Worm (Caenorhabditis elegans): ENCODE results near the gene lron-12.

Gene lron-12

DNA sequence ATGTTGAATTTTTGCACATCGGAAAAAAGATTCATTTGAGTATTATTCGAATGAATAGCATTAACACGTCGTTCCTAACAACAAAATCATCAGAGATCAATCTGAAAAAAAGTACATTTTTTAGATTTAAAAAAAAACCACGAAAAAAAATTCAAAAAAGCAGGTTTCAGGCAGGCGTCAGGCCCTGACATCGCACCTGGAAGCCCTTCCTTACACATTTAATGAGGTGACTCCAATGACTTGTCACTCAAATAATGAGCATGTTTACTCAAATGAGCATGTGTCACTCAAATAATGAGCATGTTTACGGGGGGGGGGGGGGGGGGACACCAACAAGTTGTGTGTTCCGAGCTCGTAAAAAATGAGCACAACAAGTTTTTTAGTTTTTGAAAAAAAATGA is at the start of gene lron-12:
Gene lron-12 (minus strand): TSS at position 101 of the 400 bp plus-strand sequence.
- TF ChIP-seq tra-4 (tag; optimal IDR thresholded peaks at IDR 0.05): no peak
- no peak for TF ChIP-seq hmbx-1 (tag; optimal IDR thresholded peaks at IDR 0.05)
- TF ChIP-seq ets-7 (tag; optimal IDR thresholded peaks at IDR 0.05): no peak
- no peak for TF ChIP-seq hmg-4 (GFP tag; optimal IDR thresholded peaks at IDR 0.05)
- no peak for TF ChIP-seq tbx-11 (GFP tag; IDR thresholded peaks at IDR 0.05)
- TF ChIP-seq tbx-37 (GFP tag; conservative IDR thresholded peaks at IDR 0.05): no peak
- TF ChIP-seq flt-1 (GFP tag; IDR thresholded peaks at IDR 0.05): no peak

ce11 chrIII:12167030-12167429 is 48.7 kb upstream of the lron-12 start:
- no peak for TF ChIP-seq ceh-13 (GFP tag; optimal IDR thresholded peaks at IDR 0.05)
- no peak for TF ChIP-seq ets-7 (tag; optimal IDR thresholded peaks at IDR 0.05)
- no peak for TF ChIP-seq hmg-4 (GFP tag; optimal IDR thresholded peaks at IDR 0.05)
- no peak for TF ChIP-seq tbx-37 (GFP tag; conservative IDR thresholded peaks at IDR 0.05)

DNA sequence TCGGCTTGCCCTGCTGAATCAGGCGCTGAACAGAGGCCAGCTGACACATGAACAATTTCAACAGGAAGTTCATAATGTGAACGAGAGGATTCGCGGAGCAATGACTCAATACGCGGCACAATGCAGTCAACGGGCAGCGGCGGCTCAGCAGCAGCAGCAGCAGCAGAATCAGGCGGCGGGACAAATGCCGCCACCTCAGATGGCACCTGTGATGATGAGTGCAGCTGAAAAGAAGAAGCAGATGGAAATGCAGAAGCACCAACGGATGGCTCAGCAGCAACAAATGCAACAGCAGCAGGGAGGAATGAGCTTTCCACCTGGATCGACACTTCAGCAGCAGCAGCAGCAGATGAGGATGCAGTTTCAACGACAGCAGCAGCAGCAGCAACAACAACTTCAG is 47.0 kb upstream of the lron-12 start:
- TF ChIP-seq hmg-4 (GFP tag; optimal IDR thresholded peaks at IDR 0.05): no peak
- TF ChIP-seq ceh-36 (tag; optimal IDR thresholded peaks at IDR 0.05): no peak
- TF ChIP-seq scrt-1 (GFP tag; IDR thresholded peaks at IDR 0.05): no peak
- no peak for TF ChIP-seq ama-1 (optimal IDR thresholded peaks at IDR 0.05)
- TF ChIP-seq hmbx-1 (tag; optimal IDR thresholded peaks at IDR 0.05): no peak
- no peak for TF ChIP-seq tra-4 (tag; optimal IDR thresholded peaks at IDR 0.05)
- no peak for TF ChIP-seq B0310.2 (tag; optimal IDR thresholded peaks at IDR 0.05)
- TF ChIP-seq F13C5.2 (tag; optimal IDR thresholded peaks at IDR 0.05): no peak
- no peak for TF ChIP-seq tbx-11 (GFP tag; IDR thresholded peaks at IDR 0.05)

DNA sequence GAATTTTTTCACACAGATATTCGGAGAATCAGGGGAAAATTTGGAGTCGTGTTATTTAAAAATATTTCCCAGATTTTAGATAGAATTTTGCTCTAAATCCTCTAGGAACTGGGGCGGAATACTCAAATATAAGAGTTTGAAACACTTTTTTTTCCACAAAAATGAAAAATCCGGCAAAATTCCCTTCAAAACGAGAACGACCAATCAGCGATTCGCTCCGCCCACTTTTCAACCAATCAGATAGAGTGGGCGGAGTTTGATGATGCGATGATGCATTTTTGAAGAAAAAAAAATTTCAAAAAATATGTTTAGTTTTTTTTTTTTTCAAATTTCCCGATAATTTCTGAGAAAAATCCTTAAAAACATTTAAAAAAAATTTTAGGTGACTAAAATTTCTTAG is 46.1 kb upstream of the lron-12 start:
- no peak for TF ChIP-seq flt-1 (GFP tag; IDR thresholded peaks at IDR 0.05)
- TF ChIP-seq tbx-11 (GFP tag; IDR thresholded peaks at IDR 0.05): no peak
- no peak for TF ChIP-seq hmbx-1 (tag; optimal IDR thresholded peaks at IDR 0.05)
- no peak for TF ChIP-seq sea-1 (GFP tag; conservative IDR thresholded peaks at IDR 0.05)
- TF ChIP-seq ama-1 (optimal IDR thresholded peaks at IDR 0.05): no peak
- no peak for TF ChIP-seq ceh-36 (tag; optimal IDR thresholded peaks at IDR 0.05)
- no peak for TF ChIP-seq hmg-4 (GFP tag; optimal IDR thresholded peaks at IDR 0.05)
- TF ChIP-seq F13C5.2 (tag; optimal IDR thresholded peaks at IDR 0.05): no peak
- TF ChIP-seq tra-4 (tag; optimal IDR thresholded peaks at IDR 0.05): no peak
- TF ChIP-seq pes-1 (GFP tag; IDR thresholded peaks at IDR 0.05): no peak

DNA sequence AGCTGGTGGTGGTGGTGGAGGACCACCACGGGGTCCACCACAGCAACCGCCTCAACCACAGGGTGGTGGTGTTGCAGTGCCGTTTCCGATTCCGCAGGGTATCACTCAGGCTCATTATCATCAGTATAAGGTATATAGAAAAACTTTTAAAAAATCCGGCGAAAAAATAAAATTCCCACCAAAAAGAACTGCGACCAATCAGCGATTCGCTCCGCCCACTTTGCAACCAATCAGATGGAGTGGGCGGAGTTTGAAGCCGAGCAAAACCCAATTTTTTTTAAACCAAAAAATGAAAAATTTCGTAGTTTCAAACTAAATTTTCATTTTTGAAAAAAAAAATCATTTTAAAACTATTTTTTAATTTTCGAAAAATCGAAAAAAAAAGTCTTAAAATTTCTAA is 42.6 kb upstream of the lron-12 start:
- TF ChIP-seq hmbx-1 (tag; optimal IDR thresholded peaks at IDR 0.05) (no peak), ets-7 (tag; optimal IDR thresholded peaks at IDR 0.05) (no peak), ceh-36 (tag; optimal IDR thresholded peaks at IDR 0.05) (no peak), tbx-11 (GFP tag; IDR thresholded peaks at IDR 0.05) (no peak), ama-1 (optimal IDR thresholded peaks at IDR 0.05) (no peak), tbx-37 (GFP tag; conservative IDR thresholded peaks at IDR 0.05) (no peak), aly-1 (tag; optimal IDR thresholded peaks at IDR 0.05) (no peak), tra-4 (tag; optimal IDR thresholded peaks at IDR 0.05) (no peak), ceh-13 (GFP tag; optimal IDR thresholded peaks at IDR 0.05) (no peak), sea-1 (GFP tag; conservative IDR thresholded peaks at IDR 0.05) (no peak)

DNA sequence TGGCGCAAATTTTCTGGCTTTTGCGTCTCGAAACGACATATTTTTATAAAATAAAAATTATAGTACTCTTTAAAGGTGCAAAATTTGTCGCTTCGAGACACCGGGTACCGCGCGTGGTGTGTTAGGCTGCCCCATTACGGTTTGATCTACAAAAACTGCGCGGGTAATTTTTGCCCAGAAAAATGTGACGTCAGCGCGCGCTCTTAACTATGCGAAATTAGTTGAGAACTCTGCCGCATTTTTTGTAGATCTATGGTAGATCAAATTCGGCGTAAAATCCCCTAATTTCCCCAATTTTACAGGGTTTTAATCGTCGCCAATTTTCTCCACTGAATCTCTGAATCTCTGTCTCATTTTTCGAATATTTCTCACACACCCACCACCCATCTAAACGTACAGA is 42.2 kb upstream of the lron-12 start, which contains the start of gene Y75B8A.8:
Gene Y75B8A.8 (plus strand): TSS at position 301 of the 400 bp plus-strand sequence.
- TF ChIP-seq ceh-13 (GFP tag; optimal IDR thresholded peaks at IDR 0.05): no peak
- TF ChIP-seq B0310.2 (tag; optimal IDR thresholded peaks at IDR 0.05): no peak
- no peak for TF ChIP-seq scrt-1 (GFP tag; IDR thresholded peaks at IDR 0.05)
- TF ChIP-seq tbx-11 (GFP tag; IDR thresholded peaks at IDR 0.05): no peak
- no peak for TF ChIP-seq aly-1 (tag; optimal IDR thresholded peaks at IDR 0.05)
- TF ChIP-seq pes-1 (GFP tag; IDR thresholded peaks at IDR 0.05): no peak
- no peak for TF ChIP-seq hnd-1 (tag; optimal IDR thresholded peaks at IDR 0.05)
- TF ChIP-seq hmg-4 (GFP tag; optimal IDR thresholded peaks at IDR 0.05): no peak
- TF ChIP-seq ama-1 (optimal IDR thresholded peaks at IDR 0.05): no peak
- no peak for TF ChIP-seq flt-1 (GFP tag; IDR thresholded peaks at IDR 0.05)
- no peak for TF ChIP-seq ets-7 (tag; optimal IDR thresholded peaks at IDR 0.05)
- no peak for TF ChIP-seq hmbx-1 (tag; optimal IDR thresholded peaks at IDR 0.05)

DNA sequence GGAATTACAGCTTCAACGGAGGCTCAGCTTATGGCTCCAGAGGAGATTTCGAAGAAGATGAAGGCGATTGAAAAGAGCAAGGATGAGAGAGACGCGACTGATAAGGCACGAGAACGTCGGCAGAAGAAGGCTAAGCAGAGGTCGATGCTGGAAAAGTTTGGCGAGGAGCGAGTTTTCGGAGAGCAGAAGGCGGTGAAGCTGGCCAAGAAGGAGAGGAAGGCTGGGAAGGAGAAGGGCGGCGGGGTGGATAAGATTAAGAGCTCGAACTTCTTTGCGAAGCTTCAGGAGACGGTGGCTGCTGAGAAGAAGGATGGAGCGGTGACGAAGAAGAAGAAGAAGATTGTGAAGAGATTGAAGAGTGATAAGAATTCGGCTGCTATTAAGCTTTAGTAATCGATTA is 40.9 kb upstream of the lron-12 start:
- no peak for TF ChIP-seq tbx-11 (GFP tag; IDR thresholded peaks at IDR 0.05)
- TF ChIP-seq scrt-1 (GFP tag; IDR thresholded peaks at IDR 0.05): 0 out of 2 replicates have a peak, but pooled peaks have one; percentile 26

DNA sequence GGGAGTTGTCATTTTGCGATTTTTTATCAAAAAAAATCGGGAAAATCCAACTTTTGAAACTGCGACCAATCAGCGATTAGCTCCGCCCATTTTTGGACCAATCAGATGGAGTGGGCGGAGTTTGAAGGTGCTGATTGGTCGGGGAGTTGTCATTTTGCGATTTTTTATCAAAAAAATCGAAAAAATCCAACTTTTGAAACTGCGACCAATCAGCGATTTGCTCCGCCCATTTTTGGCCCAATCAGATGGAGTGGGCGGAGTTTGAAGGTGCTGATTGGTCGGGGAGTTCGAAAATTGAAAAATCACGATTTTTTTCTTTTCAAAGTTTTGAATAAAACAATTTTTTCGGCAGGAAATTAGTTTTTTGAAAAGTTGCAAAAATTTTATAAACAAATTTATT is 39.3 kb upstream of the lron-12 start:
- TF ChIP-seq aly-1 (tag; optimal IDR thresholded peaks at IDR 0.05) (no peak), ets-7 (tag; optimal IDR thresholded peaks at IDR 0.05) (no peak), B0310.2 (tag; optimal IDR thresholded peaks at IDR 0.05) (no peak), ceh-36 (tag; optimal IDR thresholded peaks at IDR 0.05) (no peak), sea-1 (GFP tag; conservative IDR thresholded peaks at IDR 0.05) (no peak), hnd-1 (tag; optimal IDR thresholded peaks at IDR 0.05) (no peak), hmg-4 (GFP tag; optimal IDR thresholded peaks at IDR 0.05) (no peak), tbx-11 (GFP tag; IDR thresholded peaks at IDR 0.05) (no peak), tra-4 (tag; optimal IDR thresholded peaks at IDR 0.05) (no peak), ama-1 (optimal IDR thresholded peaks at IDR 0.05) (no peak), F13C5.2 (tag; optimal IDR thresholded peaks at IDR 0.05) (no peak), tbx-37 (GFP tag; conservative IDR thresholded peaks at IDR 0.05) (no peak), ceh-13 (GFP tag; optimal IDR thresholded peaks at IDR 0.05) (no peak), hmbx-1 (tag; optimal IDR thresholded peaks at IDR 0.05) (no peak), pes-1 (GFP tag; IDR thresholded peaks at IDR 0.05) (no peak), flt-1 (GFP tag; IDR thresholded peaks at IDR 0.05) (no peak), scrt-1 (GFP tag; IDR thresholded peaks at IDR 0.05) (no peak)

DNA sequence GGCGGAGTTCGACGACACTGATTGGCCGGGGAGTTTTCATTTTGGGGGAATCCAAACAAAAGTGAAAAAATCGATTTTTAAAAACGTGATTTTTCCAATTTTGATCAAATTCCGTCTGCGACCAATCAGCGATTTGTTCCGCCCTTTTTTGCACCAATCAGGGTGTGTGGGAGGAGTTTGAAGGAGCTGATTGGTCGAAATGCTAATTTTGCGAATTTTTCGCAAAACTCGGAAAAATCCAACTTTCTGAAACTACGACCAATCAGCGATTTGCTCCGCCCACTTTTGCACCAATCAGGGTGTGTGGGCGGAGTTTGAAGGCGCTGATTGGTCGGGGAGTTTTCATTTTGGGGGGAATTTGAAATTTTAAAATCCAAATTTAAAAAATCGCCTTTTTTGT is 38.3 kb upstream of the lron-12 start:
- TF ChIP-seq tra-4 (tag; optimal IDR thresholded peaks at IDR 0.05): no peak
- TF ChIP-seq tbx-11 (GFP tag; IDR thresholded peaks at IDR 0.05): no peak
- no peak for TF ChIP-seq hnd-1 (tag; optimal IDR thresholded peaks at IDR 0.05)
- TF ChIP-seq scrt-1 (GFP tag; IDR thresholded peaks at IDR 0.05): no peak
- TF ChIP-seq hmg-4 (GFP tag; optimal IDR thresholded peaks at IDR 0.05): no peak
- no peak for TF ChIP-seq B0310.2 (tag; optimal IDR thresholded peaks at IDR 0.05)
- TF ChIP-seq flt-1 (GFP tag; IDR thresholded peaks at IDR 0.05): no peak
- no peak for TF ChIP-seq hmbx-1 (tag; optimal IDR thresholded peaks at IDR 0.05)
- no peak for TF ChIP-seq sea-1 (GFP tag; conservative IDR thresholded peaks at IDR 0.05)
- TF ChIP-seq pes-1 (GFP tag; IDR thresholded peaks at IDR 0.05): no peak

Measured in whole organism, early embryonic.